Fruit fly (Drosophila melanogaster) whole organism, embryonic: ENCODE measurements around the gene Gr97a.

ENCODE experiments used
- Asciz ChIP-seq: fragments of 200-800 bp; sonication (Bioruptor generic); optimal IDR thresholded peaks from 2 replicates; lab custom pipeline; 2017; ENCODE audit warnings: missing biosample characterization, mild to moderate bottlenecking, missing genetic modification characterization, missing genetic modification reagents
- CG10979 ChIP-seq: fragments of 200-800 bp; sonication (Bioruptor generic); optimal IDR thresholded peaks from 2 replicates; lab custom pipeline; 2018; ENCODE audit warnings: missing biosample characterization, mild to moderate bottlenecking, missing genetic modification characterization, moderate library complexity
- CG11504 ChIP-seq: fragments of 200-800 bp; sonication (Bioruptor generic); optimal IDR thresholded peaks from 3 replicates; lab custom pipeline; 2019; ENCODE audit warnings: missing biosample characterization, mild to moderate bottlenecking, missing genetic modification characterization, moderate library complexity
- CG12071 ChIP-seq: fragments of 200-800 bp; sonication (Bioruptor generic); optimal IDR thresholded peaks from 3 replicates; lab custom pipeline; 2018; ENCODE audit warnings: missing biosample characterization, mild to moderate bottlenecking, missing genetic modification characterization
- CG12299 ChIP-seq: fragments of 200-800 bp; sonication (Bioruptor generic); optimal IDR thresholded peaks from 2 replicates; lab custom pipeline; 2018; ENCODE audit warnings: missing biosample characterization, mild to moderate bottlenecking, missing genetic modification characterization
- CG12659 ChIP-seq: fragments of 200-800 bp; sonication (Bioruptor generic); optimal IDR thresholded peaks from 3 replicates; lab custom pipeline; 2017; ENCODE audit warnings: mild to moderate bottlenecking, missing biosample characterization, missing genetic modification reagents, missing genetic modification characterization
- CG13296 ChIP-seq: fragments of 200-800 bp; sonication (Bioruptor generic); optimal IDR thresholded peaks from 3 replicates; lab custom pipeline; 2018; ENCODE audit warnings: missing biosample characterization, mild to moderate bottlenecking, missing genetic modification characterization
- CG13424 ChIP-seq: fragments of 200-800 bp; sonication (Bioruptor generic); optimal IDR thresholded peaks from 2 replicates; lab custom pipeline; 2019; ENCODE audit warnings: missing biosample characterization, mild to moderate bottlenecking, missing genetic modification characterization, moderate library complexity
- CG14441 ChIP-seq: fragments of 200-800 bp; sonication (Bioruptor generic); IDR thresholded peaks from 2 replicates; pipeline ENCODE4 v1.3.6; 2022; ENCODE audit warnings: missing biosample characterization, missing genetic modification characterization
- CG14710 ChIP-seq: fragments of 200-800 bp; sonication (Bioruptor generic); optimal IDR thresholded peaks from 3 replicates; lab custom pipeline; 2019; ENCODE audit warnings: missing biosample characterization, mild to moderate bottlenecking, missing genetic modification characterization, moderate library complexity
- CG32532 ChIP-seq: fragments of 200-800 bp; sonication (Bioruptor generic); IDR thresholded peaks from 2 replicates; pipeline ENCODE4 v1.3.6; 2022; ENCODE audit warnings: missing biosample characterization, missing genetic modification characterization
- CG33557 ChIP-seq: fragments of 200-800 bp; sonication (Bioruptor generic); optimal IDR thresholded peaks from 2 replicates; lab custom pipeline; 2019; ENCODE audit warnings: missing biosample characterization, mild to moderate bottlenecking, missing genetic modification characterization, moderate library complexity
- CG42726 ChIP-seq: fragments of 200-800 bp; sonication (Bioruptor generic); IDR thresholded peaks from 2 replicates; pipeline ENCODE4 v1.3.6; 2022; ENCODE audit warnings: missing biosample characterization, missing genetic modification characterization; ENCODE audit not compliant: partially characterized antibody
- CG5180 ChIP-seq: fragments of 200-800 bp; sonication (Bioruptor generic); optimal IDR thresholded peaks from 3 replicates; lab custom pipeline; 2017; ENCODE audit warnings: missing biosample characterization, missing genetic modification characterization, mild to moderate bottlenecking, moderate library complexity, missing genetic modification reagents
- CG7357 ChIP-seq: fragments of 200-800 bp; sonication (Bioruptor generic); IDR thresholded peaks from 3 replicates; pipeline ENCODE4 v1.3.6; 2022; ENCODE audit warnings: missing biosample characterization, missing genetic modification characterization
- CG7928 ChIP-seq: fragments of 200-800 bp; sonication (Bioruptor generic); optimal IDR thresholded peaks from 2 replicates; lab custom pipeline; 2017; ENCODE audit warnings: missing biosample characterization, mild to moderate bottlenecking, missing genetic modification characterization
- CG7963 ChIP-seq: fragments of 200-800 bp; sonication (Bioruptor generic); IDR thresholded peaks from 3 replicates; pipeline ENCODE4 v1.3.6; 2022; ENCODE audit warnings: missing biosample characterization, missing genetic modification characterization; ENCODE audit not compliant: partially characterized antibody
- CG8944 ChIP-seq: fragments of 200-800 bp; sonication (Bioruptor generic); optimal IDR thresholded peaks from 3 replicates; lab custom pipeline; 2016; ENCODE audit warnings: missing biosample characterization, missing genetic modification characterization
- CTCF ChIP-seq: fragments of 200-800 bp; sonication (Bioruptor generic); optimal IDR thresholded peaks from 2 replicates; lab custom pipeline; 2017; ENCODE audit warnings: missing biosample characterization, mild to moderate bottlenecking, missing genetic modification characterization, moderate library complexity
- Dfd ChIP-seq, 2 experiments: fragments of >200 bp; optimal IDR thresholded peaks; 2 replicates each; lab custom pipeline; 2017; ENCODE audit warnings: missing biosample characterization in 2 of 2, missing genetic modification characterization in 2 of 2
- Hr78 ChIP-seq, 2 experiments: fragments of 200-800 bp in 1 of 2; fragments of >200 bp in 1 of 2; sonication (Bioruptor generic) in 1 of 2; optimal IDR thresholded peaks; 2 replicates each; lab custom pipeline; 2017 to 2019; ENCODE audit warnings: missing biosample characterization in 2 of 2, missing genetic modification characterization in 2 of 2, mild to moderate bottlenecking in 1 of 2, moderate library complexity in 1 of 2
- Lhr ChIP-seq: fragments of 200-800 bp; sonication (Bioruptor generic); optimal IDR thresholded peaks from 3 replicates; lab custom pipeline; 2017; ENCODE audit warnings: mild to moderate bottlenecking, missing biosample characterization, missing genetic modification reagents, missing genetic modification characterization
- Lim3 ChIP-seq: fragments of 200-800 bp; sonication (Bioruptor generic); IDR thresholded peaks from 2 replicates; pipeline ENCODE4 v1.3.6; 2022; ENCODE audit warnings: missing biosample characterization, missing genetic modification characterization
- Myb ChIP-seq: fragments of 200-800 bp; sonication (Bioruptor generic); optimal IDR thresholded peaks from 2 replicates; lab custom pipeline; 2016; ENCODE audit warnings: missing biosample characterization, missing genetic modification characterization
- Nf-YC ChIP-seq: fragments of 200-800 bp; optimal IDR thresholded peaks from 3 replicates; lab custom pipeline; 2019; ENCODE audit warnings: missing biosample characterization, mild to moderate bottlenecking, missing genetic modification characterization, moderate library complexity
- NfI ChIP-seq: fragments of 200-800 bp; sonication (Bioruptor generic); optimal IDR thresholded peaks from 3 replicates; lab custom pipeline; 2018; ENCODE audit warnings: missing biosample characterization, mild to moderate bottlenecking, missing genetic modification characterization, moderate library complexity
- Sox100B ChIP-seq: fragments of 200-800 bp; sonication (Bioruptor generic); optimal IDR thresholded peaks from 3 replicates; lab custom pipeline; 2018; ENCODE audit warnings: missing biosample characterization, mild to moderate bottlenecking, missing genetic modification characterization
- al ChIP-seq: fragments of 200-800 bp; sonication (Bioruptor generic); IDR thresholded peaks from 2 replicates; pipeline ENCODE4 v1.3.6; 2022; ENCODE audit warnings: missing biosample characterization, missing genetic modification characterization
- ase ChIP-seq: fragments of 200-800 bp; sonication (Bioruptor generic); IDR thresholded peaks from 3 replicates; pipeline ENCODE4 v1.3.6; 2022; ENCODE audit warnings: missing biosample characterization, missing genetic modification characterization
- br ChIP-seq: fragments of >200 bp; optimal IDR thresholded peaks from 2 replicates; lab custom pipeline; 2017
- dmrt99B ChIP-seq: fragments of 200-800 bp; sonication (Bioruptor generic); optimal IDR thresholded peaks from 2 replicates; lab custom pipeline; 2018; ENCODE audit warnings: missing biosample characterization, mild to moderate bottlenecking, missing genetic modification characterization, moderate library complexity
- en ChIP-seq: fragments of 200-800 bp; sonication (Bioruptor generic); optimal IDR thresholded peaks from 2 replicates; lab custom pipeline; 2016; ENCODE audit warnings: missing biosample characterization, missing genetic modification characterization
- exex ChIP-seq: fragments of 200-800 bp; sonication (Bioruptor generic); optimal IDR thresholded peaks from 4 replicates; lab custom pipeline; 2018; ENCODE audit warnings: missing biosample characterization, mild to moderate bottlenecking, missing genetic modification characterization, moderate library complexity
- fd3F ChIP-seq: fragments of 200-800 bp; sonication (Bioruptor generic); optimal IDR thresholded peaks from 2 replicates; lab custom pipeline; 2018; ENCODE audit warnings: missing biosample characterization, mild to moderate bottlenecking, missing genetic modification characterization, moderate library complexity
- ftz-f1 ChIP-seq: fragments of 200-800 bp; sonication (Bioruptor generic); optimal IDR thresholded peaks from 2 replicates; lab custom pipeline; 2016; ENCODE audit warnings: missing biosample characterization, missing genetic modification characterization
- gt ChIP-seq: fragments of 200-800 bp; sonication (Bioruptor generic); IDR thresholded peaks from 2 replicates; pipeline ENCODE4 v1.3.6; 2022; ENCODE audit warnings: missing biosample characterization, missing genetic modification characterization
- ken ChIP-seq: fragments of 200-800 bp; sonication (Bioruptor generic); IDR thresholded peaks from 3 replicates; pipeline ENCODE4 v1.3.6; 2022; ENCODE audit warnings: missing biosample characterization, missing genetic modification characterization
- lbe ChIP-seq: fragments of 200-800 bp; sonication (Bioruptor generic); optimal IDR thresholded peaks from 2 replicates; lab custom pipeline; 2016; ENCODE audit warnings: missing biosample characterization, mild to moderate bottlenecking, missing genetic modification characterization
- lilli ChIP-seq: fragments of 200-800 bp; sonication (Bioruptor generic); optimal IDR thresholded peaks from 3 replicates; lab custom pipeline; 2016; ENCODE audit warnings: missing biosample characterization, missing genetic modification characterization
- lmd ChIP-seq: fragments of 200-800 bp; sonication (Bioruptor generic); IDR thresholded peaks from 2 replicates; pipeline ENCODE4 v1.3.6; 2022; ENCODE audit warnings: missing biosample characterization, missing genetic modification characterization
- nmo ChIP-seq: fragments of 200-800 bp; sonication (Bioruptor generic); optimal IDR thresholded peaks from 2 replicates; lab custom pipeline; 2018; ENCODE audit warnings: missing biosample characterization, mild to moderate bottlenecking, missing genetic modification characterization, moderate library complexity
- odd ChIP-seq: fragments of 200-800 bp; sonication (Bioruptor generic); optimal IDR thresholded peaks from 2 replicates; lab custom pipeline; 2017; ENCODE audit warnings: missing biosample characterization, mild to moderate bottlenecking, missing genetic modification characterization
- pb ChIP-seq: fragments of 200-800 bp; sonication (Bioruptor generic); optimal IDR thresholded peaks from 3 replicates; lab custom pipeline; 2016; ENCODE audit warnings: missing biosample characterization, missing genetic modification characterization
- prd ChIP-seq, 3 experiments: fragments of >200 bp in 2 of 3; fragments of 200-800 bp in 1 of 3; sonication (Bioruptor generic) in 1 of 3; optimal IDR thresholded peaks in 2 of 3; IDR thresholded peaks in 1 of 3; 2 replicates in 2 of 3; 3 replicates in 1 of 3; pipeline versions ENCODE4 v1.3.6 to Lab custom; 2017 to 2022; ENCODE audit warnings: missing biosample characterization in 1 of 3, missing genetic modification characterization in 1 of 3
- pros ChIP-seq: fragments of 200-800 bp; sonication (Bioruptor generic); optimal IDR thresholded peaks from 3 replicates; lab custom pipeline; 2019; ENCODE audit warnings: missing biosample characterization, mild to moderate bottlenecking, missing genetic modification characterization, moderate library complexity
- ro ChIP-seq: fragments of 200-800 bp; sonication (Bioruptor generic); IDR thresholded peaks from 2 replicates; pipeline ENCODE4 v1.3.6; 2022; ENCODE audit warnings: missing biosample characterization, missing genetic modification characterization
- sqz ChIP-seq: fragments of 200-800 bp; sonication (Bioruptor generic); optimal IDR thresholded peaks from 3 replicates; lab custom pipeline; 2018; ENCODE audit warnings: missing biosample characterization, mild to moderate bottlenecking, missing genetic modification characterization
- tgo ChIP-seq: fragments of 200-800 bp; sonication (Bioruptor generic); IDR thresholded peaks from 3 replicates; pipeline ENCODE4 v1.3.6; 2022; ENCODE audit warnings: missing biosample characterization, missing genetic modification characterization
- tup ChIP-seq: fragments of 200-800 bp; sonication (Bioruptor generic); optimal IDR thresholded peaks from 2 replicates; lab custom pipeline; 2016; ENCODE audit warnings: missing biosample characterization, mild to moderate bottlenecking, missing genetic modification characterization, moderate library complexity
- tx ChIP-seq: fragments of 200-800 bp; sonication (Bioruptor generic); optimal IDR thresholded peaks from 2 replicates; lab custom pipeline; 2016; ENCODE audit warnings: missing biosample characterization, missing genetic modification characterization

The Gr97a gene

dm6 chr3R:26923830-26924333, 42.4 kb downstream of the Gr97a start (continued):
- TF ChIP-seq CG13424 (tag; lab: Kevin White, UChicago) (peak; percentile 44), NfI (GFP tag; lab: Kevin White, UChicago) (no peak), CG7928 (no peak), Hr78 (GFP tag; optimal IDR thresholded peaks at IDR 0.05; lab: Kevin White, UChicago) (peak in 1 of 2 experiments; percentile 43), ken (GFP tag; lab: Robert Waterston, UW) (no peak), CG13296 (GFP tag; lab: Kevin White, UChicago) (peak; percentile 74), odd (GFP tag; lab: Kevin White, UChicago) (peak; percentile 54), CG7357 (GFP tag; lab: Robert Waterston, UW) (0 out of 3 replicates have a peak, but pooled peaks have one; percentile 25), nmo (GFP tag; lab: Kevin White, UChicago) (peak; percentile 50), tup (GFP tag; lab: Kevin White, UChicago) (no peak), CTCF (peak; percentile 9), Nf-YC (tag; lab: Kevin White, UChicago) (peak; percentile 56), Lim3 (GFP tag; lab: Robert Waterston, UW) (no peak), CG11504 (tag; lab: Kevin White, UChicago) (peak; percentile 75), tgo (peak; percentile 36; the same call in 2 of the 3 replicates), CG42726 (GFP tag; lab: Robert Waterston, UW) (no peak), Asciz (GFP tag; lab: Kevin White, UChicago) (peak; percentile 75), CG12071 (peak; percentile 53), pb (GFP tag; lab: Kevin White, UChicago) (no peak), lbe (GFP tag; lab: Kevin White, UChicago) (peak; percentile 44), al (peak; percentile 30; the same call in 1 of the 2 replicates), CG8944 (no peak), Sox100B (GFP tag; lab: Kevin White, UChicago) (peak; percentile 80), ftz-f1 (no peak), gt (GFP tag; lab: Robert Waterston, UW) (no peak), ase (GFP tag; lab: Robert Waterston, UW) (0 out of 3 replicates have a peak, but pooled peaks have one; percentile 46), CG32532 (peak; percentile 31; the same call in 1 of the 2 replicates), sqz (GFP tag; lab: Kevin White, UChicago) (peak; percentile 62), Dfd (GFP tag; optimal IDR thresholded peaks at IDR 0.05; lab: Kevin White, UChicago) (no peak), CG5180 (peak; percentile 65), prd (optimal IDR thresholded peaks at IDR 0.05; lab: Kevin White, UChicago) (no peak), prd (GFP tag; IDR thresholded peaks at IDR 0.05; lab: Robert Waterston, UW) (peak; percentile 52; the same call in 2 of the 3 replicates), fd3F (GFP tag; lab: Kevin White, UChicago) (no peak), CG10979 (tag; lab: Kevin White, UChicago) (peak; percentile 48), pros (GFP tag; lab: Kevin White, UChicago) (no peak), exex (tag; lab: Kevin White, UChicago) (peak; percentile 41), lilli (GFP tag; lab: Kevin White, UChicago) (no peak), CG33557 (GFP tag; lab: Kevin White, UChicago) (peak; percentile 22), en (no peak), br (lab: Kevin White, UChicago) (no peak), dmrt99B (peak; percentile 76), CG12659 (GFP tag; lab: Kevin White, UChicago) (peak; percentile 9), CG14710 (peak; percentile 25), tx (GFP tag; lab: Kevin White, UChicago) (no peak), CG14441 (GFP tag; lab: Robert Waterston, UW) (peak; percentile 56), lmd (GFP tag; lab: Robert Waterston, UW) (peak; percentile 44; the same call in 1 of the 2 replicates), CG7963 (GFP tag; lab: Robert Waterston, UW) (no peak), Lhr (GFP tag; lab: Kevin White, UChicago) (peak; percentile 9), Myb (GFP tag; lab: Kevin White, UChicago) (no peak), ro (no peak; the same call in 1 of the 2 replicates), CG12299 (tag; lab: Kevin White, UChicago) (peak; percentile 37)
